Worm (Caenorhabditis elegans) whole organism, mixed stage, embryonic: ENCODE data around the gene mnk-1.

Experiments used
- elt-1 ChIP-seq: sonication (generic microtip); optimal IDR thresholded peaks from 2 replicates; lab custom pipeline; 2017; ENCODE audit warnings: missing genetic modification characterization, mild to moderate bottlenecking, missing compliant biosample characterization, antibody characterized with exemption, moderate library complexity, borderline replicate concordance; ENCODE audit not compliant: insufficient read depth
- lin-13 ChIP-seq: fragments of 150-350 bp; optimal IDR thresholded peaks from 2 replicates; lab custom pipeline; 2014; ENCODE audit warnings: missing biosample characterization, missing genetic modification characterization
- ztf-11 ChIP-seq: fragments of 150-350 bp; optimal IDR thresholded peaks from 2 replicates; lab custom pipeline; 2014; ENCODE audit warnings: missing biosample characterization, missing genetic modification characterization

DNA sequence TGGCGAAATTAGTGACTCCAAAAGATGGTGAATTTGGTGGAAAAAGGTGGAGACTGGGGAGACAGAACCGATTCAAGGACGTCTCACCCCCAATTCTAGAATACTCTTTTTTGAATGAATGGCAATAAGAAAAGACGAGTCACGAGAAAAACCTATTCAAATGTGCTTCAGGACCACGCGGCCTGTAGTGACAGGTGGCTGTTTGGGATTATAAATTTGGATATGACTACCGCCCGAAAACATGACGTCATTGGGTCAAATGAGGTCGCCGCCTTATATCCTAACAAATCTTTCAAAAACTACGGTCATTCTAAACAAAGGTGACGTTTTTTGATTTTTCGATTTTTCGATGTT is 821 bp downstream of the mnk-1 start:
- no peak for TF ChIP-seq ztf-11 (tag; lab: Kevin White, UChicago)
- no peak for TF ChIP-seq elt-1 (tag; lab: Kevin White, UChicago)
- no peak for TF ChIP-seq lin-13 (tag; lab: Kevin White, UChicago)
